Fruit fly (Drosophila melanogaster): ENCODE measurements around the gene Tim9a.

DNA sequence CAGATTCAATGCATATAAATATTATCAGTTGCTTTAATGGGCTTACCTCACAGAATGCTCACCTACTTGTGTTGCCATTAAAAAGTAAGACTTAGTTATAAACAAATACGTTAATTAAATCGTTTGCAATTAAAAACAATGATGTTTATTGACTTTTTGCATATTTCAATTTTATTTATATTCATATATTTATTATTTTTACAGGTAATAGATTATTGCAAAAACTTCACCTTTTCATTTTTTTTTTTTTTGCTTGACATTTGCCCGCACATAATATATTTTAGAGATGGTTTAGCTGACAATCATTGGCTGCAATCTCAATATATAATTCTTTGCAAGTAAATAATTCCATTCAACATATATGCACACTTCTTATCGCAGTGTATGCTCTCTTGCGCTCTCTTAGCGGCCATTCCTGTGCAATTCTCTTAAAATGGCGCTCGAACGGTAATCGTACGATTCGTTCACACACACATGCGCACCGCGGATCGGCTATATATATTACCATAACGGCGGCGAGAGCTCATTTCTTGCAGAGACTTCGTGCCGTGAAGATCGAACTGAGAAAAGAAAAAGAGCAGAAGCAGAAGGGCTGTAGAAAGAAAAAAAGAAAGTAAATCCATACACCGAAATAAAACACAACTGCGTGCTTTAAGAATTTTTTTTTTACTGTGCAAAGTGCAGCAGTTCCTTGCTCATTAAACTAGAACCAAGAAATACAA is 11.5 kb downstream of the Tim9a start, which contains the start of gene Bcat:
- TF ChIP-seq pan (optimal IDR thresholded peaks at IDR 0.05) (no peak), usp (GFP tag; optimal IDR thresholded peaks at IDR 0.05) (no peak)

Data from whole organism.